Worm (Caenorhabditis elegans) whole organism, L4 larva: Measurements from ENCODE around the gene F32H5.4.

Source experiments
- T26A8.4 ChIP-seq: fragments of 200-800 bp; sonication (Bioruptor generic); IDR thresholded peaks from 2 replicates; pipeline ENCODE4 v1.3.6; 2022; ENCODE audit warnings: missing genetic modification characterization, missing compliant biosample characterization
- Y48G9A.11 ChIP-seq: fragments of 200-800 bp; sonication (Bioruptor generic); IDR thresholded peaks from 2 replicates; pipeline ENCODE4 v1.3.6; 2022; ENCODE audit warnings: missing genetic modification reagents, missing genetic modification characterization, missing compliant biosample characterization
- aha-1 ChIP-seq: fragments of 150-350 bp; peaks from one replicate; lab custom pipeline; 2014; ENCODE audit warnings: missing biosample characterization, missing genetic modification characterization
- aly-2 ChIP-seq: sonication (generic microtip); optimal IDR thresholded peaks from 2 replicates; lab custom pipeline; 2018; ENCODE audit warnings: missing biosample characterization, missing genetic modification characterization
- ama-1 ChIP-seq: fragments of 150-350 bp; optimal IDR thresholded peaks from 2 replicates; lab custom pipeline; 2014; ENCODE audit warnings: inconsistent platforms, mixed read lengths
- ces-1 ChIP-seq: fragments of 150-350 bp; sonication (generic microtip); optimal IDR thresholded peaks from 4 replicates; lab custom pipeline; 2014; ENCODE audit warnings: missing biosample characterization, missing genetic modification reagents, missing genetic modification characterization
- ctbp-1 ChIP-seq: fragments of 200-800 bp; sonication (Bioruptor generic); IDR thresholded peaks from 2 replicates; pipeline ENCODE4 v1.3.6; 2022; ENCODE audit warnings: missing genetic modification reagents, missing genetic modification characterization, missing compliant biosample characterization
- daf-12 ChIP-seq: fragments of 150-350 bp; optimal IDR thresholded peaks from 2 replicates; lab custom pipeline; 2014; ENCODE audit warnings: missing biosample characterization, missing genetic modification reagents, missing genetic modification characterization
- egl-43 ChIP-seq: fragments of 200-800 bp; sonication (Bioruptor generic); IDR thresholded peaks from 2 replicates; pipeline ENCODE4 v1.3.6; 2022; ENCODE audit warnings: missing genetic modification reagents, missing genetic modification characterization, missing compliant biosample characterization
- gei-8 ChIP-seq: fragments of 200-800 bp; sonication (Bioruptor generic); optimal IDR thresholded peaks from 2 replicates; lab custom pipeline; 2018; ENCODE audit warnings: mild to moderate bottlenecking, missing genetic modification characterization, missing compliant biosample characterization
- hlh-30 ChIP-seq: sonication (generic microtip); optimal IDR thresholded peaks from 2 replicates; lab custom pipeline; 2017; ENCODE audit warnings: antibody characterized with exemption, mild to moderate bottlenecking, missing genetic modification characterization, missing compliant biosample characterization; ENCODE audit not compliant: insufficient read depth
- lin-13 ChIP-seq: fragments of 150-350 bp; optimal IDR thresholded peaks from 2 replicates; lab custom pipeline; 2014; ENCODE audit warnings: missing biosample characterization, missing genetic modification reagents, missing genetic modification characterization
- lin-38 ChIP-seq: fragments of 200-800 bp; sonication (Bioruptor generic); IDR thresholded peaks from 2 replicates; pipeline ENCODE4 v1.3.6; 2022; ENCODE audit warnings: missing genetic modification reagents, missing genetic modification characterization, missing compliant biosample characterization
- mep-1 ChIP-seq: fragments of 150-350 bp; sonication (generic microtip); optimal IDR thresholded peaks from 3 replicates; lab custom pipeline; 2014; ENCODE audit warnings: missing biosample characterization, missing genetic modification characterization
- mxl-3 ChIP-seq: fragments of 200-800 bp; sonication (Bioruptor generic); optimal IDR thresholded peaks from 2 replicates; lab custom pipeline; 2018; ENCODE audit warnings: mild to moderate bottlenecking, missing genetic modification characterization, missing compliant biosample characterization
- nhr-6 ChIP-seq: fragments of 150-350 bp; optimal IDR thresholded peaks from 2 replicates; lab custom pipeline; 2014; ENCODE audit warnings: missing biosample characterization, missing genetic modification characterization
- php-3 ChIP-seq: fragments of 200-800 bp; sonication (Bioruptor generic); IDR thresholded peaks from 2 replicates; pipeline ENCODE4 v1.3.6; 2022; ENCODE audit warnings: missing genetic modification reagents, missing genetic modification characterization, missing compliant biosample characterization
- set-16 ChIP-seq: fragments of 200-800 bp; sonication (Bioruptor generic); IDR thresholded peaks from 2 replicates; pipeline ENCODE4 v1.3.6; 2022; ENCODE audit warnings: missing genetic modification reagents, missing genetic modification characterization, missing compliant biosample characterization
- snpc-1.2 ChIP-seq: fragments of 200-800 bp; sonication (Bioruptor generic); IDR thresholded peaks from 2 replicates; pipeline ENCODE4 v1.3.6; 2022; ENCODE audit warnings: missing genetic modification reagents, missing genetic modification characterization, missing compliant biosample characterization
- spr-1 ChIP-seq: sonication (generic microtip); optimal IDR thresholded peaks from 2 replicates; lab custom pipeline; 2016; ENCODE audit warnings: mild to moderate bottlenecking, missing genetic modification characterization, missing compliant biosample characterization
- unc-62 ChIP-seq, 3 experiments: fragments of 150-350 bp in 1 of 3; sonication (generic microtip); optimal IDR thresholded peaks in 2 of 3; peaks in 1 of 3; 1 replicate in 1 of 3; 2 replicates in 2 of 3; lab custom pipeline; 2014 to 2017; ENCODE audit warnings: missing biosample characterization in 3 of 3, missing genetic modification characterization in 3 of 3, missing genetic modification reagents in 3 of 3, missing genotype in 1 of 3

The F32H5.4 gene

DNA sequence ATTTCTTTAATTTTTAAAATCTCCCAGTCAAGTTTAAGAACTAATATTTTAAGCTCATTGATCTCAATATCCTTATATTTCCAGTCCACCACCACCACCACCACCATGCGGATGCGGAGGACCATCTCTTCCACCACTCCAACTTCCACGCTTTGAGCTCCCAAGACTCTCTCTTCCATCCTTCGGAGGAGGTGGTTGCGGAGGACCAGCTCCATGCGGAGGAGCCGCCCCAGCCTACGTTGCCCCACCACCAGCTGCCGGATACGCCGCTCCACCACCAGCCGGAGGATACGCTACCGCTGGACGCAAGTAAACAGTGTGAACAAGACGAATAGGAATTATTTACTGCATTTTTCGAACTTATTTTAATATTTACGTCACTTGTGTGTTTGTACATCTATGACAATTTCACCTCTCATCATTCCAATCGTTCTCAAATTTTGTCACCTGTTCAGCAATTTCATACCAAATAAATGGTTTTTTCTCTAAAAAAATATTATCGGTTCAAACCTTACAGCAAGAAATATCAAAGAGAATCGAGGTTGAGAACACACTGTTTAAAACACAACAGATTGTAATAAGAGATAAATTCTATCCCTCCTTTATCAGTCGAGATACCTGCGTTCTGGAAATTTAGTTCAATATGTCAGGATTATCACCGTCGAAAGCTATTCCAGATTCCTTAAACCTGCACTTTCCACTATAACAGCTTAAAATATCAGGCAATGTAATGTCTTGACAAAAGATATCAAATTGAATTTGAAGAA, 51.1 kb downstream of the F32H5.4 start:
- TF ChIP-seq mep-1 (tag; lab: Kevin White, UChicago) (peak; percentile 17), nhr-6 (tag; lab: Kevin White, UChicago) (peak; percentile 9), set-16 (peak; percentile 97), mxl-3 (peak; percentile 2), spr-1 (tag; lab: Kevin White, UChicago) (peak; percentile 36), lin-38 (GFP tag; lab: Robert Waterston, UW) (peak; percentile 12; the same call in 1 of the 2 replicates), aha-1 (tag; lab: Kevin White, UChicago) (no peak), ama-1 (peak; percentile 35), lin-13 (GFP tag; lab: Kevin White, UChicago) (peak; percentile 38), ctbp-1 (GFP tag; lab: Robert Waterston, UW) (0 out of 2 replicates have a peak, but pooled peaks have one; percentile 40), daf-12 (tag; lab: Kevin White, UChicago) (no peak), snpc-1.2 (GFP tag; lab: Robert Waterston, UW) (0 out of 2 replicates have a peak, but pooled peaks have one; percentile 13), aly-2 (no peak), unc-62 (GFP tag; optimal IDR thresholded peaks at IDR 0.05 in 1 of 2; lab: Kevin White, UChicago) (peak in 1 of 2 experiments; percentile 76), unc-62 (tag; optimal IDR thresholded peaks at IDR 0.05; lab: Kevin White, UChicago) (no peak), T26A8.4 (GFP tag; lab: Robert Waterston, UW) (peak; percentile 47; the same call in 1 of the 2 replicates), egl-43 (GFP tag; lab: Robert Waterston, UW) (peak; percentile 75; the same call in 1 of the 2 replicates), Y48G9A.11 (GFP tag; lab: Robert Waterston, UW) (no peak), php-3 (GFP tag; lab: Robert Waterston, UW) (no peak)

DNA sequence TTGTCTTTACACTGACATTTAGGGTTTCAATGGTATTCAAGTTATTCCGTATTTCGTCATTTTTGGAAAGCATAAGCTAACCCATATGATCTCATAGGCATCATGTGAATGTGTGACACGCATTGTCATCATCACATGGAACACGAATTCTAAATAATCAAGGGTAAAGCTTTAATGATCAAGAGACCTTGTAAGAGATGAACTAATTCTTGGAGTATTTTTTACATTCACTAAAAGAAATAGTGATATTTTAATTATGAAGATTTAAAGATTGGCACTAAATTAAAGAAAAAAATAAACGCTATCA, 51.6 kb downstream of the F32H5.4 start:
- no peak for TF ChIP-seq T26A8.4 (GFP tag; lab: Robert Waterston, UW)
- TF ChIP-seq ces-1 (GFP tag; lab: Kevin White, UChicago) = no peak
- no peak for TF ChIP-seq gei-8 (GFP tag; lab: Kevin White, UChicago)
- TF ChIP-seq hlh-30 (tag; lab: Kevin White, UChicago) = peak; percentile 78
